Fruit fly (Drosophila melanogaster): ENCODE data around the gene Nek2.
A peak's percentile ranks its signal among the peaks of the same experiment; 100 is the strongest.

- no peak for TF ChIP-seq achi (GFP tag; optimal IDR thresholded peaks at IDR 0.05)
- TF ChIP-seq CG6808 (GFP tag; optimal IDR thresholded peaks at IDR 0.05) = no peak
- no peak for TF ChIP-seq CG6276 (GFP tag; optimal IDR thresholded peaks at IDR 0.05)
- TF ChIP-seq eg (GFP tag; IDR thresholded peaks at IDR 0.05) = no peak
- no peak for TF ChIP-seq CG3032 (tag; optimal IDR thresholded peaks at IDR 0.05)
- TF ChIP-seq vri (GFP tag; optimal IDR thresholded peaks at IDR 0.05) = no peak
- TF ChIP-seq CG16779 (tag; optimal IDR thresholded peaks at IDR 0.05) = no peak
- no peak for TF ChIP-seq Eip75B (GFP tag; optimal IDR thresholded peaks at IDR 0.05)
- peak; percentile 30 for TF ChIP-seq Sox14 (GFP tag; optimal IDR thresholded peaks at IDR 0.05)
These were observed 31.6 kb upstream of the Nek2 start for dm6 chrX:7923063-7923462.

Data from whole organism, prepupa.